Fruit fly (Drosophila melanogaster) whole organism, prepupa: ENCODE data around the gene GAPsec.

ENCODE experiments used
- Blimp-1 ChIP-seq: fragments of 200-800 bp; sonication (Bioruptor generic); optimal IDR thresholded peaks from 3 replicates; lab custom pipeline; 2017; ENCODE audit warnings: missing biosample characterization, missing genetic modification characterization, mild to moderate bottlenecking, moderate library complexity, missing genetic modification reagents
- CG10631 ChIP-seq: fragments of 200-800 bp; sonication (Bioruptor generic); optimal IDR thresholded peaks from 2 replicates; lab custom pipeline; 2016; ENCODE audit warnings: missing biosample characterization, missing genetic modification characterization
- CG10669 ChIP-seq: fragments of 200-800 bp; sonication (Bioruptor generic); optimal IDR thresholded peaks from 3 replicates; lab custom pipeline; 2018; ENCODE audit warnings: missing biosample characterization, mild to moderate bottlenecking, missing genetic modification characterization, moderate library complexity
- CG11294 ChIP-seq: fragments of 200-800 bp; sonication (Bioruptor generic); IDR thresholded peaks from 2 replicates; pipeline ENCODE4 v1.3.6; 2022; ENCODE audit warnings: missing biosample characterization, missing genetic modification characterization
- CG11762 ChIP-seq: fragments of 200-800 bp; sonication (Bioruptor generic); optimal IDR thresholded peaks from 3 replicates; lab custom pipeline; 2016; ENCODE audit warnings: missing biosample characterization, missing genetic modification characterization; ENCODE audit not compliant: insufficient read depth
- CG11902 ChIP-seq: fragments of 200-800 bp; sonication (Bioruptor generic); optimal IDR thresholded peaks from 3 replicates; lab custom pipeline; 2016; ENCODE audit warnings: missing biosample characterization, missing genetic modification characterization
- CG15336 ChIP-seq: fragments of 200-800 bp; sonication (Bioruptor generic); IDR thresholded peaks from 2 replicates; pipeline ENCODE4 v1.3.6; 2022; ENCODE audit warnings: missing biosample characterization, missing genetic modification characterization
- CG1621 ChIP-seq: fragments of 200-800 bp; sonication (Bioruptor generic); optimal IDR thresholded peaks from 3 replicates; lab custom pipeline; 2018; ENCODE audit warnings: missing biosample characterization, mild to moderate bottlenecking, missing genetic modification characterization
- CG16779 ChIP-seq: fragments of 200-800 bp; sonication (Bioruptor generic); optimal IDR thresholded peaks from 3 replicates; lab custom pipeline; 2017; ENCODE audit warnings: missing biosample characterization, mild to moderate bottlenecking, missing genetic modification characterization
- CG3032 ChIP-seq: fragments of 200-800 bp; optimal IDR thresholded peaks from 2 replicates; lab custom pipeline; 2019; ENCODE audit warnings: missing biosample characterization, mild to moderate bottlenecking, missing genetic modification characterization, moderate library complexity
- CG32006 ChIP-seq: fragments of 200-800 bp; sonication (Bioruptor generic); optimal IDR thresholded peaks from 3 replicates; lab custom pipeline; 2017; ENCODE audit warnings: missing biosample characterization, mild to moderate bottlenecking, missing genetic modification characterization
- CG3919 ChIP-seq: fragments of 200-800 bp; sonication (Bioruptor generic); optimal IDR thresholded peaks from 3 replicates; lab custom pipeline; 2016; ENCODE audit warnings: missing biosample characterization, missing genetic modification characterization
- CG6163 ChIP-seq: fragments of 200-800 bp; sonication (Bioruptor generic); IDR thresholded peaks from 3 replicates; pipeline ENCODE4 v1.3.6; 2022; ENCODE audit warnings: missing biosample characterization, missing genetic modification characterization
- CG6276 ChIP-seq: fragments of 200-800 bp; sonication (Bioruptor generic); optimal IDR thresholded peaks from 2 replicates; lab custom pipeline; 2017; ENCODE audit warnings: missing biosample characterization, mild to moderate bottlenecking, missing genetic modification characterization
- CG6792 ChIP-seq: fragments of 200-800 bp; sonication (Bioruptor generic); optimal IDR thresholded peaks from 3 replicates; lab custom pipeline; 2016; ENCODE audit warnings: missing biosample characterization, missing genetic modification characterization
- CG6854 ChIP-seq: fragments of 200-800 bp; sonication (Bioruptor generic); optimal IDR thresholded peaks from 2 replicates; lab custom pipeline; 2017; ENCODE audit warnings: missing biosample characterization, mild to moderate bottlenecking, missing genetic modification characterization
- CG7368 ChIP-seq: fragments of 200-800 bp; sonication (Bioruptor generic); optimal IDR thresholded peaks from 3 replicates; lab custom pipeline; 2016; ENCODE audit warnings: missing biosample characterization, missing genetic modification characterization
- CG8319 ChIP-seq: fragments of 200-800 bp; sonication (Bioruptor generic); optimal IDR thresholded peaks from 3 replicates; lab custom pipeline; 2016; ENCODE audit warnings: missing biosample characterization, missing genetic modification characterization
- CG8632 ChIP-seq: fragments of 200-800 bp; sonication (Bioruptor generic); optimal IDR thresholded peaks from 3 replicates; lab custom pipeline; 2016; ENCODE audit warnings: missing biosample characterization, missing genetic modification characterization
- CG9139 ChIP-seq: fragments of 200-800 bp; sonication (Bioruptor generic); optimal IDR thresholded peaks from 3 replicates; lab custom pipeline; 2017; ENCODE audit warnings: missing biosample characterization, mild to moderate bottlenecking, missing genetic modification characterization
- Eip75B ChIP-seq: fragments of 200-800 bp; sonication (Bioruptor generic); optimal IDR thresholded peaks from 3 replicates; lab custom pipeline; 2016; ENCODE audit warnings: missing biosample characterization, missing genetic modification characterization
- Eip78C ChIP-seq: fragments of 200-800 bp; sonication (Bioruptor generic); peaks from one replicate; lab custom pipeline; 2016; ENCODE audit warnings: missing biosample characterization, missing genetic modification characterization
- Eip93F ChIP-seq: fragments of 200-800 bp; sonication (Bioruptor generic); optimal IDR thresholded peaks from 2 replicates; lab custom pipeline; 2016; ENCODE audit warnings: missing biosample characterization, mild to moderate bottlenecking, missing genetic modification characterization
- Ets21C ChIP-seq: fragments of 200-800 bp; sonication (Bioruptor generic); optimal IDR thresholded peaks from 3 replicates; lab custom pipeline; 2016; ENCODE audit warnings: missing biosample characterization, missing genetic modification characterization
- Ets96B ChIP-seq: fragments of 200-800 bp; optimal IDR thresholded peaks from 2 replicates; lab custom pipeline; 2019; ENCODE audit warnings: missing biosample characterization, mild to moderate bottlenecking, missing genetic modification characterization, moderate library complexity
- Gug ChIP-seq: fragments of 200-800 bp; sonication (Bioruptor generic); IDR thresholded peaks from 2 replicates; pipeline ENCODE4 v1.3.6; 2022; ENCODE audit warnings: missing biosample characterization, missing genetic modification characterization
- Hr38 ChIP-seq: sonication (Bioruptor generic); optimal IDR thresholded peaks from 2 replicates; lab custom pipeline; 2016; ENCODE audit warnings: missing biosample characterization, missing genetic modification characterization
- Hr4 ChIP-seq: fragments of 200-800 bp; sonication (Bioruptor generic); optimal IDR thresholded peaks from 3 replicates; lab custom pipeline; 2016; ENCODE audit warnings: missing biosample characterization, missing genetic modification characterization
- Lpt ChIP-seq: fragments of 200-800 bp; sonication (Bioruptor generic); optimal IDR thresholded peaks from 3 replicates; lab custom pipeline; 2016; ENCODE audit warnings: missing biosample characterization, missing genetic modification characterization
- Met ChIP-seq: fragments of 200-800 bp; sonication (Bioruptor generic); optimal IDR thresholded peaks from 3 replicates; lab custom pipeline; 2016; ENCODE audit warnings: missing biosample characterization, missing genetic modification characterization
- OdsH ChIP-seq: fragments of 200-800 bp; sonication (Bioruptor generic); optimal IDR thresholded peaks from 3 replicates; lab custom pipeline; 2016; ENCODE audit warnings: missing biosample characterization, missing genetic modification characterization
- Smox ChIP-seq: fragments of 200-800 bp; sonication (Bioruptor generic); optimal IDR thresholded peaks from 3 replicates; lab custom pipeline; 2016; ENCODE audit warnings: missing biosample characterization, missing genetic modification characterization
- Sox102F ChIP-seq: fragments of 200-800 bp; sonication (Bioruptor generic); optimal IDR thresholded peaks from 2 replicates; lab custom pipeline; 2016; ENCODE audit warnings: missing biosample characterization, mild to moderate bottlenecking, missing genetic modification characterization
- Sox14 ChIP-seq: fragments of 200-800 bp; sonication (Bioruptor generic); optimal IDR thresholded peaks from 3 replicates; lab custom pipeline; 2016; ENCODE audit warnings: missing biosample characterization, missing genetic modification characterization
- cyc ChIP-seq: fragments of 200-800 bp; sonication (Bioruptor generic); optimal IDR thresholded peaks from 3 replicates; lab custom pipeline; 2016; ENCODE audit warnings: missing biosample characterization, missing genetic modification characterization
- dac ChIP-seq: fragments of 200-800 bp; sonication (Bioruptor generic); optimal IDR thresholded peaks from 2 replicates; lab custom pipeline; 2017; ENCODE audit warnings: missing biosample characterization, mild to moderate bottlenecking, missing genetic modification characterization
- dsx ChIP-seq: fragments of 200-800 bp; optimal IDR thresholded peaks from 3 replicates; lab custom pipeline; 2019; ENCODE audit warnings: missing biosample characterization, mild to moderate bottlenecking, missing genetic modification characterization, moderate library complexity; ENCODE audit not compliant: poor library complexity, severe bottlenecking
- eg ChIP-seq: fragments of 200-800 bp; sonication (Bioruptor generic); IDR thresholded peaks from 3 replicates; pipeline ENCODE4 v1.3.6; 2022; ENCODE audit warnings: missing biosample characterization, missing genetic modification characterization
- esn ChIP-seq: fragments of 200-800 bp; sonication (Bioruptor generic); optimal IDR thresholded peaks from 2 replicates; lab custom pipeline; 2016; ENCODE audit warnings: missing biosample characterization, mild to moderate bottlenecking, missing genetic modification characterization, moderate library complexity
- fd59A ChIP-seq: fragments of 200-800 bp; sonication (Bioruptor generic); optimal IDR thresholded peaks from 2 replicates; lab custom pipeline; 2017; ENCODE audit warnings: missing biosample characterization, mild to moderate bottlenecking, missing genetic modification characterization, missing genetic modification reagents
- fd85E ChIP-seq: fragments of 200-800 bp; sonication (Bioruptor generic); optimal IDR thresholded peaks from 3 replicates; lab custom pipeline; 2016; ENCODE audit warnings: missing biosample characterization, missing genetic modification characterization
- lz ChIP-seq: fragments of 200-800 bp; sonication (Bioruptor generic); optimal IDR thresholded peaks from 3 replicates; lab custom pipeline; 2016; ENCODE audit warnings: missing biosample characterization, missing genetic modification characterization
- net ChIP-seq: fragments of 200-800 bp; sonication (Bioruptor generic); optimal IDR thresholded peaks from 3 replicates; lab custom pipeline; 2016; ENCODE audit warnings: missing biosample characterization, missing genetic modification characterization
- pdm3 ChIP-seq: fragments of 200-800 bp; sonication (Bioruptor generic); optimal IDR thresholded peaks from 3 replicates; lab custom pipeline; 2016; ENCODE audit warnings: missing biosample characterization, missing genetic modification characterization
- spab ChIP-seq: fragments of 200-800 bp; sonication (Bioruptor generic); optimal IDR thresholded peaks from 2 replicates; lab custom pipeline; 2017; ENCODE audit warnings: missing biosample characterization, mild to moderate bottlenecking, missing genetic modification characterization, missing genetic modification reagents
- svp ChIP-seq: fragments of 200-800 bp; sonication (Bioruptor generic); peaks from one replicate; lab custom pipeline; 2016; ENCODE audit warnings: missing biosample characterization, missing genetic modification characterization
- topi ChIP-seq: fragments of 200-800 bp; sonication (Bioruptor generic); optimal IDR thresholded peaks from 3 replicates; lab custom pipeline; 2016; ENCODE audit warnings: missing biosample characterization, missing genetic modification characterization

GAPsec gene

dm6 chr3L:8657429-8657754 is 33.7 kb upstream of the GAPsec start (continued):
- TF ChIP-seq Smox (GFP tag; lab: Kevin White, UChicago): peak; percentile 84
- TF ChIP-seq CG3919 (GFP tag; lab: Kevin White, UChicago): peak; percentile 85
- TF ChIP-seq Sox14 (GFP tag; lab: Kevin White, UChicago): peak; percentile 82
- peak; percentile 87 for TF ChIP-seq CG8632 (GFP tag; lab: Kevin White, UChicago)
- TF ChIP-seq CG10631 (GFP tag; lab: Kevin White, UChicago): peak; percentile 89
- TF ChIP-seq OdsH (GFP tag; lab: Kevin White, UChicago): peak; percentile 83
- peak; percentile 89 for TF ChIP-seq CG7368 (GFP tag; lab: Kevin White, UChicago)
- peak; percentile 86 for TF ChIP-seq spab (GFP tag; lab: Kevin White, UChicago)
- peak; percentile 81 for TF ChIP-seq CG1621 (tag; lab: Kevin White, UChicago)
- TF ChIP-seq Ets96B (tag; lab: Kevin White, UChicago): peak; percentile 91

- TF ChIP-seq Met: peak; percentile 98
- TF ChIP-seq CG6792 (GFP tag; lab: Kevin White, UChicago): peak; percentile 90
- TF ChIP-seq CG11902 (GFP tag; lab: Kevin White, UChicago): peak; percentile 97
- TF ChIP-seq CG3919 (GFP tag; lab: Kevin White, UChicago): peak; percentile 93
- peak; percentile 93 for TF ChIP-seq CG8319
- peak; percentile 88 for TF ChIP-seq CG11762 (GFP tag; lab: Kevin White, UChicago)
- TF ChIP-seq net (GFP tag; lab: Kevin White, UChicago): peak; percentile 80
- no peak for TF ChIP-seq CG6276
- TF ChIP-seq CG15336 (GFP tag; lab: Robert Waterston, UW): no peak
- peak; percentile 97 for TF ChIP-seq topi (GFP tag; lab: Kevin White, UChicago)
- peak; percentile 80 for TF ChIP-seq CG6854
- TF ChIP-seq CG10669 (GFP tag; lab: Kevin White, UChicago): peak; percentile 81
- TF ChIP-seq CG11294: no peak
- peak; percentile 91 for TF ChIP-seq Ets21C (GFP tag; lab: Kevin White, UChicago)
- TF ChIP-seq Gug: no peak
- peak; percentile 52 for TF ChIP-seq dsx
- peak; percentile 95 for TF ChIP-seq CG8632 (GFP tag; lab: Kevin White, UChicago)
- peak; percentile 85 for TF ChIP-seq Blimp-1 (GFP tag; lab: Kevin White, UChicago)
- TF ChIP-seq Sox14 (GFP tag; lab: Kevin White, UChicago): peak; percentile 90
- TF ChIP-seq fd85E (GFP tag; lab: Kevin White, UChicago): peak; percentile 69
- TF ChIP-seq Sox102F (GFP tag; lab: Kevin White, UChicago): peak; percentile 96
- TF ChIP-seq pdm3 (GFP tag; lab: Kevin White, UChicago): peak; percentile 93
- peak; percentile 72 for TF ChIP-seq Ets96B (tag; lab: Kevin White, UChicago)
- no peak for TF ChIP-seq Eip93F
- TF ChIP-seq Lpt: no peak
- TF ChIP-seq lz (GFP tag; lab: Kevin White, UChicago): peak; percentile 91
- peak; percentile 85 for TF ChIP-seq Eip78C (GFP tag; lab: Kevin White, UChicago)
- TF ChIP-seq CG32006 (GFP tag; lab: Kevin White, UChicago): no peak
- TF ChIP-seq CG7368 (GFP tag; lab: Kevin White, UChicago): peak; percentile 85
- peak; percentile 32; the same call in 1 of the 3 replicates for TF ChIP-seq CG6163
- no peak for TF ChIP-seq CG9139
- TF ChIP-seq dac (GFP tag; lab: Kevin White, UChicago): no peak
- peak; percentile 75 for TF ChIP-seq fd59A (GFP tag; lab: Kevin White, UChicago)
- TF ChIP-seq esn (GFP tag; lab: Kevin White, UChicago): peak; percentile 95
- TF ChIP-seq CG10631 (GFP tag; lab: Kevin White, UChicago): peak; percentile 70
- peak; percentile 93 for TF ChIP-seq OdsH (GFP tag; lab: Kevin White, UChicago)
- no peak for TF ChIP-seq CG16779
- TF ChIP-seq Smox (GFP tag; lab: Kevin White, UChicago): peak; percentile 95
- TF ChIP-seq eg (GFP tag; lab: Robert Waterston, UW): no peak
- TF ChIP-seq Hr38: no peak
- TF ChIP-seq CG1621 (tag; lab: Kevin White, UChicago): no peak
- peak; percentile 85 for TF ChIP-seq Eip75B (GFP tag; lab: Kevin White, UChicago)
- TF ChIP-seq Hr4 (GFP tag; lab: Kevin White, UChicago): no peak
- peak; percentile 73 for TF ChIP-seq CG3032
- TF ChIP-seq cyc: peak; percentile 95
- peak; percentile 89 for TF ChIP-seq svp
These were observed 33.2 kb upstream of the GAPsec start for dm6 chr3L:8656725-8657428.
